Fruit fly (Drosophila melanogaster) whole organism, embryonic: Measurements from ENCODE around the gene CG15201.
A peak's percentile ranks its signal among the peaks of the same experiment; 100 is the strongest.

Experiments used
- C15 ChIP-seq: fragments of 200-800 bp; sonication (Bioruptor generic); IDR thresholded peaks from 3 replicates; pipeline ENCODE4 v1.3.6; 2022; ENCODE audit warnings: missing biosample characterization, missing genetic modification characterization
- CG10209 ChIP-seq: fragments of 200-800 bp; sonication (Bioruptor generic); optimal IDR thresholded peaks from 3 replicates; lab custom pipeline; 2017; ENCODE audit warnings: missing biosample characterization, mild to moderate bottlenecking, missing genetic modification characterization, missing genetic modification reagents
- CG11398 ChIP-seq: fragments of 200-800 bp; sonication (Bioruptor generic); optimal IDR thresholded peaks from 2 replicates; lab custom pipeline; 2016; ENCODE audit warnings: missing biosample characterization, missing genetic modification characterization
- CG11696 ChIP-seq: fragments of 200-800 bp; sonication (Bioruptor generic); IDR thresholded peaks from 2 replicates; pipeline ENCODE4 v1.3.6; 2022; ENCODE audit warnings: missing biosample characterization, missing genetic modification characterization
- CG14710 ChIP-seq: fragments of 200-800 bp; sonication (Bioruptor generic); optimal IDR thresholded peaks from 3 replicates; lab custom pipeline; 2019; ENCODE audit warnings: missing biosample characterization, mild to moderate bottlenecking, missing genetic modification characterization, moderate library complexity
- CG15073 ChIP-seq: fragments of 200-800 bp; sonication (Bioruptor generic); optimal IDR thresholded peaks from 2 replicates; lab custom pipeline; 2016; ENCODE audit warnings: missing biosample characterization, missing genetic modification characterization
- CG16815 ChIP-seq: fragments of 200-800 bp; sonication (Bioruptor generic); optimal IDR thresholded peaks from 3 replicates; lab custom pipeline; 2017; ENCODE audit warnings: missing biosample characterization, mild to moderate bottlenecking, missing genetic modification characterization
- CG17328 ChIP-seq: fragments of 200-800 bp; sonication (Bioruptor generic); IDR thresholded peaks from 2 replicates; pipeline ENCODE4 v1.3.6; 2022; ENCODE audit warnings: missing biosample characterization, missing genetic modification characterization
- CG18619 ChIP-seq: fragments of 200-800 bp; sonication (Bioruptor generic); optimal IDR thresholded peaks from 3 replicates; lab custom pipeline; 2017; ENCODE audit warnings: missing biosample characterization, mild to moderate bottlenecking, missing genetic modification characterization
- CG2116 ChIP-seq: fragments of 200-800 bp; sonication (Bioruptor generic); optimal IDR thresholded peaks from 3 replicates; lab custom pipeline; 2018; ENCODE audit warnings: missing biosample characterization, mild to moderate bottlenecking, missing genetic modification characterization
- CG2712 ChIP-seq: fragments of 200-800 bp; optimal IDR thresholded peaks from 3 replicates; lab custom pipeline; 2019; ENCODE audit warnings: missing biosample characterization, mild to moderate bottlenecking, missing genetic modification characterization, moderate library complexity
- CG4328 ChIP-seq: fragments of 200-800 bp; sonication (Bioruptor generic); optimal IDR thresholded peaks from 3 replicates; lab custom pipeline; 2017; ENCODE audit warnings: missing biosample characterization, missing genetic modification reagents, missing genetic modification characterization
- CG43689 ChIP-seq: fragments of 200-800 bp; sonication (Bioruptor generic); IDR thresholded peaks from 2 replicates; pipeline ENCODE4 v1.3.6; 2022; ENCODE audit warnings: missing biosample characterization, missing genetic modification characterization
- CG4730 ChIP-seq: fragments of 200-800 bp; sonication (Bioruptor generic); IDR thresholded peaks from 2 replicates; pipeline ENCODE4 v1.3.6; 2022; ENCODE audit warnings: missing biosample characterization, missing genetic modification characterization
- CG4820 ChIP-seq: fragments of 200-800 bp; sonication (Bioruptor generic); optimal IDR thresholded peaks from 3 replicates; lab custom pipeline; 2016; ENCODE audit warnings: missing biosample characterization, missing genetic modification characterization
- CG6683 ChIP-seq: fragments of 200-800 bp; sonication (Bioruptor generic); optimal IDR thresholded peaks from 2 replicates; lab custom pipeline; 2017; ENCODE audit warnings: missing biosample characterization, mild to moderate bottlenecking, missing genetic modification characterization, missing genetic modification reagents
- CG7963 ChIP-seq: fragments of 200-800 bp; sonication (Bioruptor generic); IDR thresholded peaks from 3 replicates; pipeline ENCODE4 v1.3.6; 2022; ENCODE audit warnings: missing biosample characterization, missing genetic modification characterization; ENCODE audit not compliant: partially characterized antibody
- CG9727 ChIP-seq: fragments of 200-800 bp; sonication (Bioruptor generic); optimal IDR thresholded peaks from 3 replicates; lab custom pipeline; 2017; ENCODE audit warnings: missing biosample characterization, mild to moderate bottlenecking, missing genetic modification characterization
- CG9797 ChIP-seq: fragments of 200-800 bp; sonication (Bioruptor generic); optimal IDR thresholded peaks from 3 replicates; lab custom pipeline; 2018; ENCODE audit warnings: missing biosample characterization, mild to moderate bottlenecking, missing genetic modification characterization
- Chrac-16 ChIP-seq: fragments of 200-800 bp; sonication (Bioruptor generic); optimal IDR thresholded peaks from 3 replicates; lab custom pipeline; 2016; ENCODE audit warnings: missing biosample characterization, missing genetic modification characterization
- D19B ChIP-seq: fragments of 200-800 bp; sonication (Bioruptor generic); optimal IDR thresholded peaks from 2 replicates; lab custom pipeline; 2017; ENCODE audit warnings: missing biosample characterization, mild to moderate bottlenecking, missing genetic modification characterization
- Dip3 ChIP-seq: fragments of 200-800 bp; sonication (Bioruptor generic); optimal IDR thresholded peaks from 3 replicates; lab custom pipeline; 2016; ENCODE audit warnings: missing biosample characterization, missing genetic modification characterization
- Dref ChIP-seq: fragments of 200-800 bp; sonication (Bioruptor generic); IDR thresholded peaks from 2 replicates; pipeline ENCODE4 v1.3.6; 2022; ENCODE audit warnings: missing biosample characterization, missing genetic modification characterization
- E2f2 ChIP-seq: fragments of 200-800 bp; sonication (Bioruptor generic); IDR thresholded peaks from 2 replicates; pipeline ENCODE4 v1.3.6; 2022; ENCODE audit warnings: missing biosample characterization, missing genetic modification characterization
- Hey ChIP-seq: fragments of 200-800 bp; sonication (Bioruptor generic); optimal IDR thresholded peaks from 3 replicates; lab custom pipeline; 2018; ENCODE audit warnings: missing biosample characterization, mild to moderate bottlenecking, missing genetic modification characterization
- Hmx ChIP-seq: fragments of 200-800 bp; sonication (Bioruptor generic); optimal IDR thresholded peaks from 2 replicates; lab custom pipeline; 2016; ENCODE audit warnings: missing biosample characterization, missing genetic modification characterization
- Hsf ChIP-seq: fragments of 200-800 bp; sonication (Bioruptor generic); optimal IDR thresholded peaks from 3 replicates; lab custom pipeline; 2016; ENCODE audit warnings: missing biosample characterization, missing genetic modification characterization
- Kr ChIP-seq: fragments of 200-800 bp; sonication (Bioruptor generic); optimal IDR thresholded peaks from 2 replicates; lab custom pipeline; 2017; ENCODE audit warnings: missing biosample characterization, mild to moderate bottlenecking, missing genetic modification characterization
- Lpt ChIP-seq: fragments of >200 bp; optimal IDR thresholded peaks from 2 replicates; lab custom pipeline; 2018; ENCODE audit warnings: missing biosample characterization, missing genetic modification characterization
- Mad ChIP-seq: fragments of 200-800 bp; sonication (Bioruptor generic); optimal IDR thresholded peaks from 2 replicates; lab custom pipeline; 2016; ENCODE audit warnings: missing biosample characterization, missing genetic modification characterization
- Med ChIP-seq: fragments of 200-800 bp; sonication (Bioruptor generic); peaks from one replicate; lab custom pipeline; 2016; ENCODE audit warnings: missing biosample characterization, missing genetic modification characterization, mild to moderate bottlenecking, inconsistent platforms, moderate library complexity
- Myb ChIP-seq: fragments of 200-800 bp; sonication (Bioruptor generic); optimal IDR thresholded peaks from 2 replicates; lab custom pipeline; 2016; ENCODE audit warnings: missing biosample characterization, missing genetic modification characterization
- NFAT ChIP-seq: fragments of 200-800 bp; sonication (Bioruptor generic); IDR thresholded peaks from 2 replicates; pipeline ENCODE4 v1.3.6; 2022; ENCODE audit warnings: missing biosample characterization, missing genetic modification characterization
- Nf-YC ChIP-seq: fragments of 200-800 bp; optimal IDR thresholded peaks from 3 replicates; lab custom pipeline; 2019; ENCODE audit warnings: missing biosample characterization, mild to moderate bottlenecking, missing genetic modification characterization, moderate library complexity
- Side ChIP-seq: fragments of 200-800 bp; sonication (Bioruptor generic); optimal IDR thresholded peaks from 2 replicates; lab custom pipeline; 2016; ENCODE audit warnings: missing biosample characterization, missing genetic modification characterization
- Vsx1 ChIP-seq: fragments of 200-800 bp; sonication (Bioruptor generic); optimal IDR thresholded peaks from 2 replicates; lab custom pipeline; 2017; ENCODE audit warnings: missing biosample characterization, mild to moderate bottlenecking, missing genetic modification characterization, missing genetic modification reagents
- bowl ChIP-seq: fragments of 200-800 bp; sonication (Bioruptor generic); IDR thresholded peaks from 2 replicates; pipeline ENCODE4 v1.3.6; 2022; ENCODE audit warnings: missing biosample characterization, missing genetic modification characterization
- cwo ChIP-seq: fragments of 200-800 bp; sonication (Bioruptor generic); optimal IDR thresholded peaks from 3 replicates; lab custom pipeline; 2017; ENCODE audit warnings: missing biosample characterization, missing genetic modification characterization, mild to moderate bottlenecking, moderate library complexity, missing genetic modification reagents
- ewg ChIP-seq: fragments of 200-800 bp; sonication (Bioruptor generic); optimal IDR thresholded peaks from 3 replicates; lab custom pipeline; 2017; ENCODE audit warnings: mild to moderate bottlenecking, missing biosample characterization, missing genetic modification reagents, missing genetic modification characterization
- hbn ChIP-seq: fragments of 200-800 bp; sonication (Bioruptor generic); IDR thresholded peaks from 2 replicates; pipeline ENCODE4 v1.3.6; 2022; ENCODE audit warnings: missing biosample characterization, missing genetic modification characterization; ENCODE audit not compliant: partially characterized antibody
- her ChIP-seq: fragments of 200-800 bp; sonication (Bioruptor generic); optimal IDR thresholded peaks from 2 replicates; lab custom pipeline; 2016; ENCODE audit warnings: missing biosample characterization, missing genetic modification characterization
- lab ChIP-seq: fragments of 200-800 bp; sonication (Bioruptor generic); optimal IDR thresholded peaks from 3 replicates; lab custom pipeline; 2017; ENCODE audit warnings: missing biosample characterization, missing genetic modification characterization, mild to moderate bottlenecking, moderate library complexity, missing genetic modification reagents
- lbe ChIP-seq: fragments of 200-800 bp; sonication (Bioruptor generic); optimal IDR thresholded peaks from 2 replicates; lab custom pipeline; 2016; ENCODE audit warnings: missing biosample characterization, mild to moderate bottlenecking, missing genetic modification characterization
- pan ChIP-seq, 4 experiments: fragments of >200 bp in 3 of 4; fragments of 200-800 bp in 1 of 4; sonication (Bioruptor generic) in 1 of 4; optimal IDR thresholded peaks in 3 of 4; IDR thresholded peaks in 1 of 4; 2 replicates each; pipeline versions ENCODE4 v1.3.6 to Lab custom; 2017 to 2022; ENCODE audit warnings: missing biosample characterization in 2 of 4, missing genetic modification characterization in 2 of 4, mixed read lengths in 1 of 4
- peb ChIP-seq: fragments of 200-800 bp; sonication (Bioruptor generic); IDR thresholded peaks from 2 replicates; pipeline ENCODE4 v1.3.6; 2022; ENCODE audit warnings: missing biosample characterization, missing genetic modification characterization
- sc ChIP-seq, 3 experiments: fragments of >200 bp in 2 of 3; fragments of 200-800 bp in 1 of 3; sonication (Bioruptor generic) in 1 of 3; optimal IDR thresholded peaks; 2 replicates in 2 of 3; 3 replicates in 1 of 3; lab custom pipeline; 2017; ENCODE audit warnings: mild to moderate bottlenecking in 1 of 3, missing biosample characterization in 1 of 3, missing genetic modification characterization in 1 of 3, missing genetic modification reagents in 1 of 3
- seq ChIP-seq: fragments of 200-800 bp; sonication (Bioruptor generic); IDR thresholded peaks from 2 replicates; pipeline ENCODE4 v1.3.6; 2022; ENCODE audit warnings: missing biosample characterization, missing genetic modification characterization
- so ChIP-seq: fragments of 200-800 bp; sonication (Bioruptor generic); IDR thresholded peaks from 3 replicates; pipeline ENCODE4 v1.3.6; 2022; ENCODE audit warnings: missing biosample characterization, missing genetic modification characterization
- tup ChIP-seq: fragments of 200-800 bp; sonication (Bioruptor generic); optimal IDR thresholded peaks from 2 replicates; lab custom pipeline; 2016; ENCODE audit warnings: missing biosample characterization, mild to moderate bottlenecking, missing genetic modification characterization, moderate library complexity
- vvl ChIP-seq: fragments of 200-800 bp; sonication (Bioruptor generic); IDR thresholded peaks from 2 replicates; pipeline ENCODE4 v1.3.6; 2022; ENCODE audit warnings: missing biosample characterization, missing genetic modification characterization
- zen2 ChIP-seq: fragments of 200-800 bp; sonication (Bioruptor generic); IDR thresholded peaks from 3 replicates; pipeline ENCODE4 v1.3.6; 2022; ENCODE audit warnings: missing biosample characterization, missing genetic modification characterization; ENCODE audit not compliant: partially characterized antibody

CG15201 gene

dm6 chrX:11128828-11129227 lies 15.1 kb upstream of the CG15201 start, which contains the start of gene SrpRalpha (continued):
- TF ChIP-seq CG9727: no peak
- TF ChIP-seq Dref (GFP tag; lab: Robert Waterston, UW): peak; percentile 72
- no peak for TF ChIP-seq lbe (GFP tag; lab: Kevin White, UChicago)
- peak; percentile 63; the same call in 1 of the 2 replicates for TF ChIP-seq vvl (GFP tag; lab: Robert Waterston, UW)
- no peak for TF ChIP-seq D19B (GFP tag; lab: Kevin White, UChicago)
- TF ChIP-seq Myb: peak; percentile 93
- TF ChIP-seq CG10209 (GFP tag; lab: Kevin White, UChicago): no peak
- no peak for TF ChIP-seq CG17328
- no peak; the same call in 1 of the 2 replicates for TF ChIP-seq hbn (GFP tag; lab: Robert Waterston, UW)
- no peak for TF ChIP-seq Lpt (GFP tag; lab: Kevin White, UChicago)
- no peak for TF ChIP-seq Vsx1 (GFP tag; lab: Kevin White, UChicago)
- no peak for TF ChIP-seq CG11696 (GFP tag; lab: Robert Waterston, UW)
- TF ChIP-seq her (GFP tag; lab: Kevin White, UChicago): no peak
- no peak for TF ChIP-seq CG43689 (GFP tag; lab: Robert Waterston, UW)
- no peak for TF ChIP-seq CG4820
- TF ChIP-seq C15 (GFP tag; lab: Robert Waterston, UW): no peak
- peak; percentile 74 for TF ChIP-seq E2f2 (GFP tag; lab: Robert Waterston, UW)
- no peak for TF ChIP-seq bowl (GFP tag; lab: Robert Waterston, UW)
- TF ChIP-seq NFAT (GFP tag; lab: Robert Waterston, UW): no peak
- peak; percentile 5; the same call in 2 of the 3 replicates for TF ChIP-seq zen2 (GFP tag; lab: Robert Waterston, UW)
- no peak for TF ChIP-seq pan (optimal IDR thresholded peaks at IDR 0.05; lab: Kevin White, UChicago)
- no peak for TF ChIP-seq pan (GFP tag; optimal IDR thresholded peaks at IDR 0.05 in 1 of 2, IDR thresholded peaks at IDR 0.05 in 1 of 2)
- no peak for TF ChIP-seq CG15073 (GFP tag; lab: Kevin White, UChicago)
- no peak for TF ChIP-seq tup (GFP tag; lab: Kevin White, UChicago)
- TF ChIP-seq Hey (tag; lab: Kevin White, UChicago): no peak
- no peak for TF ChIP-seq Hsf (GFP tag; lab: Kevin White, UChicago)
- peak; percentile 71 for TF ChIP-seq Med (GFP tag; lab: Kevin White, UChicago)
- no peak for TF ChIP-seq Nf-YC (tag; lab: Kevin White, UChicago)
- TF ChIP-seq Mad (GFP tag; lab: Kevin White, UChicago): no peak
- TF ChIP-seq Hmx (GFP tag; lab: Kevin White, UChicago): no peak
- TF ChIP-seq seq (GFP tag; lab: Robert Waterston, UW): no peak
- no peak for TF ChIP-seq peb (GFP tag; lab: Robert Waterston, UW)
- TF ChIP-seq CG7963 (GFP tag; lab: Robert Waterston, UW): no peak
- peak; percentile 20 for TF ChIP-seq CG2116 (GFP tag; lab: Kevin White, UChicago)
- no peak for TF ChIP-seq CG16815 (GFP tag; lab: Kevin White, UChicago)
- TF ChIP-seq CG4730 (GFP tag; lab: Robert Waterston, UW): no peak
- no peak for TF ChIP-seq Dip3 (GFP tag; lab: Kevin White, UChicago)
- TF ChIP-seq CG2712 (tag; lab: Kevin White, UChicago): no peak
- no peak for TF ChIP-seq ewg (GFP tag; lab: Kevin White, UChicago)
- TF ChIP-seq Chrac-16: no peak
- TF ChIP-seq Kr (GFP tag; lab: Kevin White, UChicago): no peak
- no peak for TF ChIP-seq CG18619 (GFP tag; lab: Kevin White, UChicago)
- no peak for TF ChIP-seq CG6683 (GFP tag; lab: Kevin White, UChicago)
- no peak for TF ChIP-seq sc (optimal IDR thresholded peaks at IDR 0.05; lab: Kevin White, UChicago)
- no peak for TF ChIP-seq sc (GFP tag; optimal IDR thresholded peaks at IDR 0.05; lab: Kevin White, UChicago)
- no peak for TF ChIP-seq CG4328 (GFP tag; lab: Kevin White, UChicago)
- TF ChIP-seq cwo: no peak
- peak; percentile 59 for TF ChIP-seq CG14710 (tag; lab: Kevin White, UChicago)
- no peak for TF ChIP-seq Side (GFP tag; lab: Kevin White, UChicago)
- no peak for TF ChIP-seq CG9797
- no peak for TF ChIP-seq CG11398 (GFP tag; lab: Kevin White, UChicago)
- TF ChIP-seq lab (GFP tag; lab: Kevin White, UChicago): no peak
- 0 out of 3 replicates have a peak, but pooled peaks have one; percentile 24 for TF ChIP-seq so
